Fruit fly (Drosophila melanogaster) whole organism, wandering third instar larva: Measurements from ENCODE around the gene CG42390.

Source experiments
- Abd-B ChIP-seq: fragments of >200 bp; optimal IDR thresholded peaks from 2 replicates; lab custom pipeline; 2017; ENCODE audit warnings: missing biosample characterization, missing genetic modification characterization
- CG32264 ChIP-seq: fragments of 200-800 bp; sonication (Bioruptor generic); optimal IDR thresholded peaks from 2 replicates; lab custom pipeline; 2016; ENCODE audit warnings: missing biosample characterization, missing genetic modification characterization
- CrebA ChIP-seq: fragments of 200-800 bp; sonication (Bioruptor generic); optimal IDR thresholded peaks from 2 replicates; lab custom pipeline; 2016; ENCODE audit warnings: missing biosample characterization, mild to moderate bottlenecking, missing genetic modification characterization, borderline replicate concordance
- Dfd ChIP-seq: fragments of >200 bp; optimal IDR thresholded peaks from 2 replicates; lab custom pipeline; 2017; ENCODE audit warnings: missing biosample characterization, missing genetic modification characterization
- Dif ChIP-seq: fragments of 200-275, 200-300 bp; sonication (Bioruptor generic); optimal IDR thresholded peaks from 2 replicates; lab custom pipeline; 2018; ENCODE audit warnings: missing biosample characterization, missing genetic modification characterization; ENCODE audit not compliant: partially characterized antibody
- GATAd ChIP-seq: sonication (Bioruptor generic); optimal IDR thresholded peaks from 2 replicates; lab custom pipeline; 2016; ENCODE audit warnings: missing biosample characterization, missing genetic modification characterization
- HLH106 ChIP-seq: fragments of 200-800 bp; optimal IDR thresholded peaks from 3 replicates; lab custom pipeline; 2019; ENCODE audit warnings: missing biosample characterization, mild to moderate bottlenecking, missing genetic modification characterization, moderate library complexity
- Jra ChIP-seq: sonication (Bioruptor generic); optimal IDR thresholded peaks from 2 replicates; lab custom pipeline; 2016; ENCODE audit warnings: missing biosample characterization, missing genetic modification characterization
- Mio ChIP-seq: sonication (Bioruptor generic); optimal IDR thresholded peaks from 2 replicates; lab custom pipeline; 2016; ENCODE audit warnings: missing biosample characterization, missing genetic modification characterization
- N ChIP-seq: fragments of >200 bp; optimal IDR thresholded peaks from 2 replicates; lab custom pipeline; 2018; ENCODE audit warnings: missing biosample characterization, missing external identifiers, missing genetic modification characterization
- OdsH ChIP-seq: fragments of 200-800 bp; sonication (Bioruptor generic); optimal IDR thresholded peaks from 2 replicates; lab custom pipeline; 2016; ENCODE audit warnings: missing biosample characterization, mild to moderate bottlenecking, missing genetic modification characterization
- Rel ChIP-seq, 2 experiments: fragments of 200-800 bp; sonication (Bioruptor generic) in 1 of 2; optimal IDR thresholded peaks; 2 replicates in 1 of 2; 3 replicates in 1 of 2; lab custom pipeline; 2016 to 2019; ENCODE audit warnings: mild to moderate bottlenecking in 2 of 2, missing biosample characterization in 2 of 2, missing genetic modification characterization in 2 of 2, moderate library complexity in 1 of 2
- Sp1 ChIP-seq: fragments of 200-800 bp; sonication (Bioruptor generic); optimal IDR thresholded peaks from 3 replicates; lab custom pipeline; 2019; ENCODE audit warnings: missing biosample characterization, mild to moderate bottlenecking, missing genetic modification characterization, moderate library complexity
- br ChIP-seq: fragments of 200-800 bp; sonication (Bioruptor generic); optimal IDR thresholded peaks from 2 replicates; lab custom pipeline; 2016; ENCODE audit warnings: missing biosample characterization, missing genetic modification characterization
- brk ChIP-seq: fragments of 200-800 bp; sonication (Bioruptor generic); optimal IDR thresholded peaks from 2 replicates; lab custom pipeline; 2016; ENCODE audit warnings: missing biosample characterization, mild to moderate bottlenecking, missing genetic modification characterization
- dmrt93B ChIP-seq: fragments of 200-800 bp; sonication (Bioruptor generic); optimal IDR thresholded peaks from 2 replicates; lab custom pipeline; 2018; ENCODE audit warnings: missing biosample characterization, mild to moderate bottlenecking, missing genetic modification characterization
- dsf ChIP-seq: sonication (Bioruptor generic); optimal IDR thresholded peaks from 2 replicates; lab custom pipeline; 2016; ENCODE audit warnings: missing biosample characterization, missing genetic modification characterization, borderline replicate concordance
- ey ChIP-seq: fragments of 200-800 bp; sonication (Bioruptor generic); optimal IDR thresholded peaks from 2 replicates; lab custom pipeline; 2016; ENCODE audit warnings: missing biosample characterization, missing genetic modification characterization
- foxo ChIP-seq, 2 experiments: fragments of 200-800 bp; sonication (Bioruptor generic); optimal IDR thresholded peaks; 2 replicates in 1 of 2; 3 replicates in 1 of 2; lab custom pipeline; 2016 to 2017; ENCODE audit warnings: missing biosample characterization in 2 of 2, missing genetic modification characterization in 2 of 2
- fru ChIP-seq: fragments of 200-800 bp; sonication (Bioruptor generic); optimal IDR thresholded peaks from 3 replicates; lab custom pipeline; 2016; ENCODE audit warnings: missing biosample characterization, mild to moderate bottlenecking, missing genetic modification characterization
- h ChIP-seq: fragments of 200-800 bp; sonication (Bioruptor generic); optimal IDR thresholded peaks from 3 replicates; lab custom pipeline; 2016; ENCODE audit warnings: missing biosample characterization, mild to moderate bottlenecking, missing genetic modification characterization
- pan ChIP-seq: fragments of >200 bp; optimal IDR thresholded peaks from 2 replicates; lab custom pipeline; 2017
- psq ChIP-seq: fragments of 200-800 bp; sonication (Bioruptor generic); optimal IDR thresholded peaks from 3 replicates; lab custom pipeline; 2017; ENCODE audit warnings: missing biosample characterization, mild to moderate bottlenecking, missing genetic modification characterization, moderate library complexity
- rgr ChIP-seq: fragments of 200-800 bp; sonication (Bioruptor generic); optimal IDR thresholded peaks from 3 replicates; lab custom pipeline; 2016; ENCODE audit warnings: missing biosample characterization, mild to moderate bottlenecking, missing genetic modification characterization
- sage ChIP-seq: fragments of 200-800 bp; sonication (Bioruptor generic); optimal IDR thresholded peaks from 2 replicates; lab custom pipeline; 2016; ENCODE audit warnings: missing biosample characterization, mild to moderate bottlenecking, missing genetic modification characterization
- sv ChIP-seq: fragments of 200-800 bp; sonication (Bioruptor generic); optimal IDR thresholded peaks from 3 replicates; lab custom pipeline; 2016; ENCODE audit warnings: missing biosample characterization, missing genetic modification characterization
- usp ChIP-seq: fragments of >200 bp; optimal IDR thresholded peaks from 2 replicates; lab custom pipeline; 2017; ENCODE audit warnings: missing biosample characterization, missing genetic modification characterization
- woc ChIP-seq: sonication (Bioruptor generic); optimal IDR thresholded peaks from 2 replicates; lab custom pipeline; 2016; ENCODE audit warnings: missing biosample characterization, mild to moderate bottlenecking, missing genetic modification characterization

The CG42390 gene

dm6 chr3R:22153693-22154092 is 33.8 kb downstream of the CG42390 start:
- no peak for TF ChIP-seq woc

- TF ChIP-seq dsf (GFP tag; lab: Kevin White, UChicago) (no peak), Rel (GFP tag; optimal IDR thresholded peaks at IDR 0.05; lab: Kevin White, UChicago) (no peak), Rel (tag; optimal IDR thresholded peaks at IDR 0.05; lab: Kevin White, UChicago) (no peak), CG32264 (GFP tag; lab: Kevin White, UChicago) (no peak), sage (no peak), br (GFP tag; lab: Kevin White, UChicago) (no peak), CrebA (no peak), N (GFP tag; lab: Kevin White, UChicago) (no peak), ey (no peak), fru (GFP tag; lab: Kevin White, UChicago) (no peak), Jra (GFP tag; lab: Kevin White, UChicago) (no peak), GATAd (GFP tag; lab: Kevin White, UChicago) (no peak), dmrt93B (no peak), Dif (GFP tag; lab: Kevin White, UChicago) (no peak), h (GFP tag; lab: Kevin White, UChicago) (no peak), OdsH (no peak), Mio (GFP tag; lab: Kevin White, UChicago) (no peak), HLH106 (tag; lab: Kevin White, UChicago) (no peak), foxo (GFP tag; optimal IDR thresholded peaks at IDR 0.05; lab: Kevin White, UChicago) (no peak)
These were observed 38.4 kb downstream of the CG42390 start for dm6 chr3R:22158243-22158642.

- TF ChIP-seq Dfd (GFP tag; lab: Kevin White, UChicago) (peak; percentile 58), Rel (GFP tag; optimal IDR thresholded peaks at IDR 0.05; lab: Kevin White, UChicago) (no peak), Rel (tag; optimal IDR thresholded peaks at IDR 0.05; lab: Kevin White, UChicago) (no peak)
- TF ChIP-seq, all 38 proteins: peak for 1
These were observed 38.8 kb downstream of the CG42390 start for dm6 chr3R:22158699-22159098.

- TF ChIP-seq sv (GFP tag; lab: Kevin White, UChicago) (no peak), dmrt93B (no peak), psq (GFP tag; lab: Kevin White, UChicago) (no peak), br (GFP tag; lab: Kevin White, UChicago) (no peak), Abd-B (GFP tag; lab: Kevin White, UChicago) (no peak), pan (lab: Kevin White, UChicago) (no peak), CrebA (no peak), Jra (GFP tag; lab: Kevin White, UChicago) (no peak), brk (no peak), rgr (GFP tag; lab: Kevin White, UChicago) (no peak), usp (no peak)
These were observed 42.0 kb downstream of the CG42390 start for dm6 chr3R:22161613-22162409.

dm6 chr3R:22163258-22163805 is 43.5 kb downstream of the CG42390 start:
- TF ChIP-seq pan (lab: Kevin White, UChicago) (no peak), CrebA (no peak), Sp1 (peak; percentile 28), OdsH (peak; percentile 22), psq (GFP tag; lab: Kevin White, UChicago) (no peak), h (GFP tag; lab: Kevin White, UChicago) (peak; percentile 46), sv (GFP tag; lab: Kevin White, UChicago) (no peak), woc (peak; percentile 22), Rel (GFP tag; optimal IDR thresholded peaks at IDR 0.05; lab: Kevin White, UChicago) (no peak), Rel (tag; optimal IDR thresholded peaks at IDR 0.05; lab: Kevin White, UChicago) (no peak), foxo (GFP tag; optimal IDR thresholded peaks at IDR 0.05; lab: Kevin White, UChicago) (peak in 1 of 2 experiments; percentile 23), HLH106 (tag; lab: Kevin White, UChicago) (peak; percentile 34), ey (peak; percentile 24), fru (GFP tag; lab: Kevin White, UChicago) (peak; percentile 55)
